Worm (Caenorhabditis elegans): ENCODE results near the gene rab-39.

The rab-39 gene

DNA sequence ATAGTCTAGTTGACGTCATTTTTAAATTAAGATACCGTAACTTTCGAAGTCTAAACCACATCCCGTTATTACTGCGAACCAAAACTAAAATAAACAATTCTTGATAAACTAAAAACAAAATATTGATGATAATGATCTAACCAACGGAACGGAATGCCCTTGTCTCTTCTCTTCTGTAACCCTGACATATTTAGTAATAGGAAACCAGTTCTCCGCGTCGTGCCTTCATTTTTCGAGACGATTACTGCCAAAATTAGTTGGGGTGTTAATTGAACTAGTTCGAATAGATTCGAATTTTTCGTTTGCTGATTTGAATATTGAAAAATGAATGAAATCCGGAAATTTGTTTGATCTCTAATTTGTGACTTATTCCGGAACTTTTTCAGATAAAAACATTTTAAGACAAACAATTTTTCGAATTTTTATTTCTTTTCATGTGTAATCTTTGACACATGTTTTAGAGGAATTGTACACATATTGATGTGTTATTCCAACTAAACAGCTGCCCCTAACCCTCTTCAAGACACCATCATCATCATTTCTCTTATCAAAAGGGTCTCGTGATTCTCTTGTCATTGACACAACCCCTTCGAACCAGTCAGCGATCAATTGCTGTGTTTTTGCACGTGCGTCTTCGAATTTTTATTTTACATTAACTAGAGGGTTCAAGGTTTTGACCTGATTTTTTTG is 38.9 kb downstream of the rab-39 start:
- no peak for TF ChIP-seq med-1 (GFP tag; optimal IDR thresholded peaks at IDR 0.05; ENCODE audit: insufficient read depth)
- TF ChIP-seq T22C8.4 (GFP tag; IDR thresholded peaks at IDR 0.05): no peak
- TF ChIP-seq cog-1 (tag; optimal IDR thresholded peaks at IDR 0.05): no peak
- no peak for TF ChIP-seq klf-2 (GFP tag; conservative IDR thresholded peaks at IDR 0.05)
- no peak for TF ChIP-seq ztf-29 (GFP tag; IDR thresholded peaks at IDR 0.05)
- TF ChIP-seq flt-1 (GFP tag; IDR thresholded peaks at IDR 0.05): no peak
- TF ChIP-seq ztf-23 (GFP tag; IDR thresholded peaks at IDR 0.05): no peak
- TF ChIP-seq ref-1 (GFP tag; conservative IDR thresholded peaks at IDR 0.05): no peak

DNA sequence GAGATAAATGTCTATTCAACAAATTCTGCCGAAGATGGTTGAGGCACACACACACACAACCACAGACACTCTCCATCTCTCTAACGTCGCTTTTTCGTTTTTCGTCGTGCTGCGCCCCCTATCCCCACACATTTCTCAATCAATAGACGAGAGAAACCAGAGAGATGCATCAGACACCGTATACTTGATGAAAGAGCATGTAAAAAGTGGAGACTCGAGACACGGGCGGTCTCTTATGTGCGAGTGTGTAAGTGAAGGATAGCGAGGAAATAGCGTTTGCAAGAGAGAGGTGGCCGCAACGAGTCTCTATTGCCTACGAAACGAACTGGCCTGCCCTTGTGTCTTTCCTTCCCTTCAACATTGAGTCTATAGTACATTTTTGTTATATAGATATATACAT is 39.9 kb downstream of the rab-39 start:
- TF ChIP-seq ztf-23 (GFP tag; IDR thresholded peaks at IDR 0.05) (peak; percentile 58; the same call in 1 of the 2 replicates), cog-1 (tag; optimal IDR thresholded peaks at IDR 0.05) (peak; percentile 79), ref-1 (GFP tag; conservative IDR thresholded peaks at IDR 0.05) (no peak), med-1 (GFP tag; optimal IDR thresholded peaks at IDR 0.05; ENCODE audit: insufficient read depth) (no peak), T22C8.4 (GFP tag; IDR thresholded peaks at IDR 0.05) (peak; percentile 90), ztf-29 (GFP tag; IDR thresholded peaks at IDR 0.05) (no peak), flt-1 (GFP tag; IDR thresholded peaks at IDR 0.05) (peak; percentile 66; the same call in 1 of the 2 replicates)

DNA sequence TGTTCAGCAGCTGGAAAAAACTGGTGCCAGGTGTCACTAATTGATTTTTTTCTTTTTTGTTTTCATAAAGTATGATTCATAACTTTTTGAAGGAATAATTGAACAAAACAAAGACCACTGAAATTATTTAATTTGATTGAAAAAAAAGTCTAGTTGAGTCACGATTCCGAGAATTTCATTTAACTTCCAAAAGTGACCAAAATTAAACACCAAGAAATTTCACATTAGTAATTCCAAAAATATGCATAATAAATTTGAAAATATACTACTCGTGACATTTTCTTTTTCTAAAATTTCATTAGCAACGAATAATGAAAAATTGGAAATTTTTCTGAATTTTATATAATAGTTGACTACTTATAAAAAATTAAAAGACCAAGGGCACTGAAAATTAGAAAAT is 40.7 kb downstream of the rab-39 start:
- TF ChIP-seq flt-1 (GFP tag; IDR thresholded peaks at IDR 0.05) (no peak), ztf-23 (GFP tag; IDR thresholded peaks at IDR 0.05) (no peak)

DNA sequence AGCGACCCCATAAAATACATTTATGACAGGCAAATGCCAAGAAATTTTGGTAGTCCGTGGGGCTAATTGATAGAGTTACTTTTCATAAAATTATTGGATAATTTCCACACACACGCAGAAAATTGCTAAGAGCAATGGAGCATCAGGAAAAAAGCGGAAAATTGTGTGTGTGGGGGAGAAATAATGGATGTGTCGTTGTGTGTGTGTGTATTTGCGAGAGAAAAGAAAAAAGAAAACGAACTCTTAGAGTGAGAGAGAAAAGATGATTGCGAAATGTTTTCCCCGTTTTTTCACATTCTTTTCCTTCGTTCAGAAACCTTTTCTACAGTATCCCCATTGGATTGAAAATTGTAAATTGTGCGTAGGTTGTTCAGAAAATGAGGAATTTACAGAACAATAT is 41.1 kb downstream of the rab-39 start:
- no peak for TF ChIP-seq klf-2 (GFP tag; conservative IDR thresholded peaks at IDR 0.05)

DNA sequence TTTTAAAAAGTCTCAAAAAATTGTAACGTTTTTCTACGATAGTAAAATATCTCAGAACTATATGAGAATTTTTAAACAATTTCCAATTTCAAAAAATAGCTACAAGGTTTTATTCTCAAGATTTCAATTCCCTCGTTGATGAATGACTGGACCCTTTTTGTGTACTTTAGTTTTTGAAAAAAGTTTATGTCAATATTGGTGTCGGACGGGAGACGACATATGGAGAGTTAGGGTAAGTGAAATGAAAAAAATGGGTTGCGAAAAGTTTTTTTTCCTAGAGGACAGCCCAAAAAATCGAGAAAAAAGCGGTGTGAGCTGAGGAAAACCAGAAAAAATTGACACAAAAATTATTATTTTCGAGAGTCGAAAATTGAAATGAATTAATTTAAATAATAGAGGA is 41.9 kb downstream of the rab-39 start:
- TF ChIP-seq tab-1 (GFP tag; IDR thresholded peaks at IDR 0.05) (no peak), med-1 (GFP tag; optimal IDR thresholded peaks at IDR 0.05; ENCODE audit: insufficient read depth) (no peak), T22C8.4 (GFP tag; IDR thresholded peaks at IDR 0.05) (no peak), cog-1 (tag; optimal IDR thresholded peaks at IDR 0.05) (no peak), flt-1 (GFP tag; IDR thresholded peaks at IDR 0.05) (no peak)

DNA sequence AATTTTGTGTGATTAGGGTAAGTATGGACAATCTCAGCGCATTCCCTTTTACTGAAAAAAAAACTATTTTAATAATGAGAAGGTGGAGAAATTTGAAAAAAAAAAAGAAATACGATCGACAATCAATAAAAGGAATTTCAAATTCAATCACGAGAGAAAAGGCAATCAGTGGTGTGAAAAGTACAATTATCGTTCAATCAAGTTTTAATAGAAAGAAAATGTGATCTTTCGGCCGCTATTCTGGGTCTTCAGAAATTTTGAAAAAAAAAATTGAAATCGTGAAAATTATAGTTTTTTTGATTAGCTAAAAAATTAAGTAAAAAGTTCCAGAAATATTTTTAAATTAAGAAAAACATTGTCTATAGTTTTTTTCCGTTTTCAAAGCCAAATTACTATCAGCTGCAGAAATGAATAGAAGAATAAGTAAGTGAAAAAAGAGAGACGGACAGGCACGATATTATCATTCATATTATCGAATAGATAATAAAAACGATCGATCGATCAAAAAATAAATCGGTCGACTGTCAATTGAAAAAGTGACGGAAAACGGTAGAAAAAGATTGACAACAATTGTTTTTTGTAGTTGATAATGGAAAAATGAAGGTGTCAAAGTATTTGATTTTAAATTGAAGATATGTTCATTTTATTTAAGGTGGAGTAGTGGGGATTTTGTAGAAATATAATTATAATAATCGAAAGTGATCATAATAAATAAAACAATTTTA is 42.5 kb downstream of the rab-39 start, which contains the start of gene gldi-3:
gldi-3 (minus strand) TSS at position 51 of the 725 bp plus-strand sequence.
- TF ChIP-seq T22C8.4 (GFP tag; IDR thresholded peaks at IDR 0.05): no peak
- TF ChIP-seq cog-1 (tag; optimal IDR thresholded peaks at IDR 0.05): no peak
- TF ChIP-seq ztf-23 (GFP tag; IDR thresholded peaks at IDR 0.05): no peak
- TF ChIP-seq tab-1 (GFP tag; IDR thresholded peaks at IDR 0.05): no peak
- TF ChIP-seq ref-1 (GFP tag; conservative IDR thresholded peaks at IDR 0.05): no peak
- TF ChIP-seq flt-1 (GFP tag; IDR thresholded peaks at IDR 0.05): no peak
- no peak for TF ChIP-seq ztf-29 (GFP tag; IDR thresholded peaks at IDR 0.05)
- TF ChIP-seq med-1 (GFP tag; optimal IDR thresholded peaks at IDR 0.05; ENCODE audit: insufficient read depth): no peak
- no peak for TF ChIP-seq klf-2 (GFP tag; conservative IDR thresholded peaks at IDR 0.05)

DNA sequence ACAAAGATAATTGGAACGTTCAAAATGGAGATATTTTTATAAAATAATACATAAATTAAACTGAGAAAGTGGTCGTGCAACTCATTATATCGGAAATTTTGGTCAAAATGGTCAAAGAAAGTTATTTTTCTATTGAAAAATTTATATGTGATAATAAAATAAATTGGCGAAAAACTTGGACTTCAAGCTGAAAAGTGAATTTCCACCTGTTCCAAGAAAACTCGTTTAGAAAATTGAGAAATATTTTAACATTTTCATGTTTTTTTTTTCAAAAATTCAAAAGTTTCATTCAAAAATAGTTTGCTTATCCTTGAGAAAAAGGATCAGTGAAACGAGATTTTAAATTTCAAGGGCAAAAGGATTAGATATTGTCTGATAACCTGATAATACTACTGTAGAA is 43.7 kb downstream of the rab-39 start:
- TF ChIP-seq flt-1 (GFP tag; IDR thresholded peaks at IDR 0.05): no peak
- no peak for TF ChIP-seq med-1 (GFP tag; optimal IDR thresholded peaks at IDR 0.05; ENCODE audit: insufficient read depth)
- TF ChIP-seq ref-1 (GFP tag; conservative IDR thresholded peaks at IDR 0.05): no peak
- TF ChIP-seq ztf-23 (GFP tag; IDR thresholded peaks at IDR 0.05): no peak
- TF ChIP-seq klf-2 (GFP tag; conservative IDR thresholded peaks at IDR 0.05): no peak
- TF ChIP-seq ztf-29 (GFP tag; IDR thresholded peaks at IDR 0.05): no peak
- TF ChIP-seq T22C8.4 (GFP tag; IDR thresholded peaks at IDR 0.05): no peak
- no peak for TF ChIP-seq tab-1 (GFP tag; IDR thresholded peaks at IDR 0.05)
- no peak for TF ChIP-seq cog-1 (tag; optimal IDR thresholded peaks at IDR 0.05)

DNA sequence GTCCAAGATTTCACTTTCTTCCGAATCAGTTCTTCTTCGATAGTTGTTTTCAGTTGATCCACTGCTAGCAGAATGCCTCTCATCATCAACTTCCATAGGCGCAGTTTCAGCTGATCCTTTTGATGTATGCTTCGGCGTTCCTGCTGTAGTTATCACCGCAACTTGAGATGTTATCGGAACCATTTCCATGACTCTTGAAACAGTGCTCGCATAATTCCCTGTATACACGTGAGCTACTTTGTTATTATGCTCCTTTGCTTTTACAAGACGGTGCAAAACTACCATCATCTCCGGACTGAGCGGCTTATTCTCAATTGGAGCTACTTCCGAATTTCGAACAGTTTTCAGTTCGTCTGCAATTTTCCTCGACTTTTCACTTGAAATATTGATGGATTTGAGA is 45.6 kb downstream of the rab-39 start:
- TF ChIP-seq T22C8.4 (GFP tag; IDR thresholded peaks at IDR 0.05) (no peak), flt-1 (GFP tag; IDR thresholded peaks at IDR 0.05) (no peak), med-1 (GFP tag; optimal IDR thresholded peaks at IDR 0.05; ENCODE audit: insufficient read depth) (no peak), cog-1 (tag; optimal IDR thresholded peaks at IDR 0.05) (no peak), ztf-29 (GFP tag; IDR thresholded peaks at IDR 0.05) (no peak), ref-1 (GFP tag; conservative IDR thresholded peaks at IDR 0.05) (no peak), tab-1 (GFP tag; IDR thresholded peaks at IDR 0.05) (no peak), ztf-23 (GFP tag; IDR thresholded peaks at IDR 0.05) (no peak), klf-2 (GFP tag; conservative IDR thresholded peaks at IDR 0.05) (no peak)

DNA sequence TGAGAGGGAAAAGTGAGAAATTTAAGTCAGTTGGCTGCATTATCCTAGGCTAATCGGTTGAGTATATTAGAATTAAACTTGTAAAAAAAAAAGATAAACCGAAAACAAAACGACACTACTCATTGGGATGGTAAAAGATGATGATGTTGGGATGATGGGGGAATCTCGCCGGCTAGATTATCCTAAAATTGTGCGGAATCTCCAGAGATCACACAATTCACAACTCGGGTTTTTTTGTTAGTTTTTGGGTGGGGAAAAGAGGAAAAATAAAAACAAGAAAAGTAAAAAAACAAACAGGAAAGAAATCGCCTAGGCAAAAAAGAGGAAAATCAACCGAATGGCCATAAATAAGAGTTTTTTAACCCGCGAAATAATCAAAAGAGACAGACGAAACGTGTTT is 47.5 kb downstream of the rab-39 start:
- no peak for TF ChIP-seq med-1 (GFP tag; optimal IDR thresholded peaks at IDR 0.05; ENCODE audit: insufficient read depth)
- no peak for TF ChIP-seq ztf-23 (GFP tag; IDR thresholded peaks at IDR 0.05)
- no peak for TF ChIP-seq ztf-29 (GFP tag; IDR thresholded peaks at IDR 0.05)
- no peak for TF ChIP-seq ref-1 (GFP tag; conservative IDR thresholded peaks at IDR 0.05)
- no peak for TF ChIP-seq flt-1 (GFP tag; IDR thresholded peaks at IDR 0.05)
- TF ChIP-seq cog-1 (tag; optimal IDR thresholded peaks at IDR 0.05): no peak
- no peak for TF ChIP-seq klf-2 (GFP tag; conservative IDR thresholded peaks at IDR 0.05)
- TF ChIP-seq T22C8.4 (GFP tag; IDR thresholded peaks at IDR 0.05): no peak
- no peak for TF ChIP-seq tab-1 (GFP tag; IDR thresholded peaks at IDR 0.05)

DNA sequence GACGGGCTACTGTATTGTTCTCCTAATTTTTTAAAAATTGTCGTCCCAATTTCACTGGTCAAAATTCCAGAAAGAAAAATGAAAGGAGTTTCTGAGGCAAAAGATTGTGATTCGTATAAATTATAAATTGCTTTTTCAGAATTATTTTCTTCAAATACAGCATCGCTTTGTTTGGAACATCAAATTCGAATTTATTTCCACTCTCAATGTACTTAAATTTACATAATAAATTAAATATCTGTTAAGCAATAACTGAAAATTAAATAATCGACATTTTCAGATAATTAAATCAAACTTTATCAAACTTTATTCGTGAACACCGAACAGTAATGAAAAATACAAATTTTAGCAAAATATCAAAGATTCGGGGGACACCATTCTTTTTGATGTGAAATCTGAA is 48.0 kb downstream of the rab-39 start:
- TF ChIP-seq T22C8.4 (GFP tag; IDR thresholded peaks at IDR 0.05): no peak
- TF ChIP-seq tab-1 (GFP tag; IDR thresholded peaks at IDR 0.05): no peak
- TF ChIP-seq med-1 (GFP tag; optimal IDR thresholded peaks at IDR 0.05; ENCODE audit: insufficient read depth): no peak
- TF ChIP-seq ztf-23 (GFP tag; IDR thresholded peaks at IDR 0.05): no peak
- TF ChIP-seq ref-1 (GFP tag; conservative IDR thresholded peaks at IDR 0.05): no peak
- TF ChIP-seq flt-1 (GFP tag; IDR thresholded peaks at IDR 0.05): no peak
- TF ChIP-seq klf-2 (GFP tag; conservative IDR thresholded peaks at IDR 0.05): no peak
- TF ChIP-seq ztf-29 (GFP tag; IDR thresholded peaks at IDR 0.05): no peak
- TF ChIP-seq cog-1 (tag; optimal IDR thresholded peaks at IDR 0.05): no peak
